Fruit fly (Drosophila melanogaster) Kc167 (cell line): ENCODE measurements around the gene r-cup.

ENCODE experiments used
- Sin3A ChIP-seq: fragments of >200 bp; optimal IDR thresholded peaks from 2 replicates; lab custom pipeline; 2018; ENCODE audit warnings: missing external identifiers
- psq ChIP-seq: fragments of >200 bp; optimal IDR thresholded peaks from 2 replicates; lab custom pipeline; 2017; ENCODE audit warnings: missing external identifiers

- TF ChIP-seq Sin3A (lab: Kevin White, UChicago) (no peak), psq (lab: Kevin White, UChicago) (no peak)
Observed at dm6 chrX:21053099-21053715, 27.5 kb upstream of the r-cup start.
